Fruit fly (Drosophila melanogaster): ENCODE data around the gene CG31145.

CG31145 gene

DNA sequence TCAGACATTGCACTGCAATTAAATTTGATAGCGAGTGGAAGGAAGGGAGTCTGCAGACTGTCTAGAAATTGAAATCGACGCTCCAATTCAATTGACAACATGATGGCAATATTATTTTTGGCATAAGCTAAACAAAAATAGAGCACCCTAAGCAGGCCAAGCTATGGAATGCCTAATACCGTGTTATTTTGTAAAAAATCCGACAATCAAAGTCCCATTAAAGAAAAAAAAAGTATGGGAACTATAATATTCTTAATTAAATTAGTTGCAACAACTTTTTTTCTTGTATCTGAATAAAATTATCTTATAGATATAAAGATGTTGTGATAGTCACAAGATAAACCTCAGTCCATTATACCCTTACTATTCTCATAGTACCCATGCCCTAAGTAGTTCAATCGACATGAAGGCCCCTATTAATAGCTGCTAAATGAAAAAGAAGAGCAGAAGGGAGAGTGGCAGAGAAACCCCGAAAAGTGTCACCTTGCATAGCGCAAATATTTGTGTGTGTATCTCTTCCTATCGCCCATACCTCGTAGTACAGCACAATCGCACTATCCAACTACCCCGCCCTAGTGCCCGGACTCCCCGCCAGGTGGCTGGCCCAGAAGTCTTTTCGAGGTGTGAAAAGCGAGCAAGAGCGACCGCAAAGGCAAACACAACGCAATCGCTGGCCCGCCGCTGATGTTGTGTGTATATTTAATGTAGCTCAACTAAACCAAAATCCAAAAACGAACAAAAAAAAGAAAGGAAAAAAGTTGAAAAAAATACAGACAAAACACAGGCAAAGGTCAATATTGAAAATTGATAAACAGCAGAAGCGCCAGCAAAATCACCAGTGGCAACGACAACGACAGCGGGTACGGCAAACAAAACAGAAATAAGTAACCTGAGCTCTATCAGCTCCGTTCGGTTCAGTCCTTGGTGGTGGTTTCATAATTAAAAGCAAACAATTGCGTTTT is 11.8 kb downstream of the CG31145 start:
- no peak for TF ChIP-seq CG8478 (optimal IDR thresholded peaks at IDR 0.05)
- peak; percentile 79 to 80 for TF ChIP-seq CTCF (optimal IDR thresholded peaks at IDR 0.05)

DNA sequence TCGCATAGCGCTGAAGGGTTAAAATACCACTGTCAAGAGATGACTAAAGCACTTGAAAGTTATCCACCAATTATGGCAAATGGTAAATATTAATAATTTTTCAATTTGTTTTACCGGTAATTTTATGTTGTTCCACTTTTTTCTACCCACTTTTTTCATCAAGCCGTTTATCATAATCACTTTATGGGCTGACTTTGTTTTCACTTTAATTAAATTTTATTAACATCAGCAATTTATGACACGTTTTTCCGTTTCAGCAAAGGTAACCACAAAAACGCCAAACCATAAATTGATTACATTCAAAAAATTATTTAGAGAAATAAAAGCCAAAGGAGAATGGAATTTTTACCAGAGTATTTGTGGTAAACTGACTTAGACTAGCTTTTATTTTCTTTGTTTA is 14.0 kb downstream of the CG31145 start:
- TF ChIP-seq CTCF (optimal IDR thresholded peaks at IDR 0.05) (no peak), CG8478 (optimal IDR thresholded peaks at IDR 0.05) (no peak)

DNA sequence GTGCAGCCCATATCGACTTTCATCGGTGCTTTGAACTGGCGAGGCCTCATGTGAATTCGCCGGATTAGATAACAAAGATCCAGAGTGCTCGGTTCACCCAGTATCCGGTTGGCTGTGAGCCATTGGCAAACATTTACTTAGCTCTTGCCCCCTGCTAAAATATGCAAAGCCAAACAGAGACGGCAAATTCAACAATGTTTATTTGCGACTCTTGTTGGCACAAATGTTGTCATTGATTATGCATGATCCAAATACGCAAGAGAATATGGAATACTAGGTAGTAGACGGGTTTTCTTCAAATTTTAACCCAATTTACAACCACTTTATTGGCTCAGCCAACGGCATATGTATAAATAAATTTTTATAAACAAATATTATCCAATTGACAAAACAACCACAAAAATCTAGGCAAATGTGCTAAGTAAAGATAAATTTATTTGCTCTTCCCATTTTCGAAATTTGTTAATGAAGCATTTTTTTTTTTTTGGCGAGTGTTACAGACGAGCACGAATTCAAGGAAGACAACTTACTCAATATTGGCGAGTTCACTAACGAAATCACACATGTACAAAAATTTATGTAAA is 16.8 kb downstream of the CG31145 start:
- no peak for TF ChIP-seq CG8478 (optimal IDR thresholded peaks at IDR 0.05)
- no peak for TF ChIP-seq CTCF (optimal IDR thresholded peaks at IDR 0.05)

DNA sequence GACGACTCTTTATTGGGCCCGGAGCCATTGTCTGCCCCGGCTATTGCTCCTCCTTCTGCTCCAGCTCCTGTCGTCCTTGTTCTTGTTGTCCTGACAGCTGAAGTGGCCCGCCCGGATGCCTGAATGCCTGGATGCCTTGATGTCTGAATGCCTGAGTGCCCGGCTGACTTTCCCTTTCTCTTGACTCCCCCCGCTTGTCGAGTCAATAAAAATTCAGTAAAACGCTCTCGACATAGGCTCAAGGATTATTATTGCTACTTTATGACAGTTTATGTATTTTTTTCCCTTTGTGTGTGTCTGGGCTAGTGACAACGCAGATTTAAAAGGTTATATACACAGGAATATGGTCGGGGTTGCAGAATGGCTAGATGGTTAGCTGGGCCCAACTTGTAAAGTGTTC is 19.6 kb downstream of the CG31145 start:
- TF ChIP-seq CTCF (optimal IDR thresholded peaks at IDR 0.05) (no peak), CG8478 (optimal IDR thresholded peaks at IDR 0.05) (no peak)

DNA sequence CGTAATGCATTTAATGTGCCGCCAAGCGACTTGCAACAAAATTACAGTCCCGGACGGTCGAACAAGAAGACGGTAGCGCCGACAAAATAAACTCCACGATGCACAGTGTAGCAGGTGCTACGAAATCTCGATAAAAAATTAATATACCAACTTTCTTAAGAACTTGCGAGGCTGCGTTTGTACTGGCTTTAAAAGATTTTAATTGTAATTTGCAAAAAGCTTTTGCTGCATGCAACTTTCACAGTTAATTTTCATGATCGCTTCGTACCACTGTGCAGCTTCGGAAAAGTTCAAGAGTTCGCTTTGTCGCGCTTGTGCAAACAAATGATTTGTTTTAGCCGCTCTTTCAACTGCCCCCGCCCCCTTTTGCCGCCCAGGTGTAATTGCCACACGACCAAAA is 23.3 kb downstream of the CG31145 start:
- no peak for TF ChIP-seq CTCF (optimal IDR thresholded peaks at IDR 0.05)
- TF ChIP-seq CG8478 (optimal IDR thresholded peaks at IDR 0.05): no peak

DNA sequence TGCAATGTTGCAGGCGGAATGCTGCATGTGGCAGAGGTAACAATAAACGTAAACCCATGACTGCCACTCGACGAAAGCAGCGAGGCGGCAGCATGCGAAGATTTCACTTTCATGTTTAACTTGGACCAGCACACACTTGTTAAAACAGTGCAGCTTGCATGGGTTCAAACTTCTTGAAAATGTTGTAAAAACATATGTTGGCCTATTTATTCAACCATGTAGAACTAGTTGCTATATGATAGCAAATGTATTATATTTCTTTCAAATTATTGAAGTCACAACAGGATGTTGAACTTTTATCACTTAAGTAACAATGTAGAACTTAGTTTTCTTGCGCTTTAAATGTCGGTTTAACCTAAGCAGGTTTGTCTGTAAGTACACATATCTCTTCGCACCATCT is 26.6 kb downstream of the CG31145 start:
- TF ChIP-seq CG8478 (optimal IDR thresholded peaks at IDR 0.05): no peak
- no peak for TF ChIP-seq CTCF (optimal IDR thresholded peaks at IDR 0.05)

DNA sequence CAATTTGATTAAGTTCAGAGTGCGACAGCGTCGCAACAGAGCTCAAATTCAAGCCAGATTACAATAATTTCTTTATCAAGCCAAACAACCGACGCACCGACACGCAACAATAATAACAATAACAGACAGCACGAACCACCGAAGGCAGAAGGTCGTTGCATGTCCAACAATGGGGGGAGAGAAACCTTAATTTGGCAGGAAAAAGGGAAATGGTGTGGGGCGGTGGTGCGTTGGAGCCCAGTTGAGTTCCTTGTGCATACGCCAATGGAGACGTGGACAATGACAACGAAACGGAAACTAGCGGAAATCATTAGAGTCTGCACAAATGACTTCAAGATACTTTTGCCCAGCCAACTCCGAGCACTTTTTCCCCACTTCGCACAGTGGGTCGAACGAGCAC is 29.9 kb downstream of the CG31145 start:
- TF ChIP-seq CG8478 (optimal IDR thresholded peaks at IDR 0.05) (no peak), CTCF (optimal IDR thresholded peaks at IDR 0.05) (no peak)

DNA sequence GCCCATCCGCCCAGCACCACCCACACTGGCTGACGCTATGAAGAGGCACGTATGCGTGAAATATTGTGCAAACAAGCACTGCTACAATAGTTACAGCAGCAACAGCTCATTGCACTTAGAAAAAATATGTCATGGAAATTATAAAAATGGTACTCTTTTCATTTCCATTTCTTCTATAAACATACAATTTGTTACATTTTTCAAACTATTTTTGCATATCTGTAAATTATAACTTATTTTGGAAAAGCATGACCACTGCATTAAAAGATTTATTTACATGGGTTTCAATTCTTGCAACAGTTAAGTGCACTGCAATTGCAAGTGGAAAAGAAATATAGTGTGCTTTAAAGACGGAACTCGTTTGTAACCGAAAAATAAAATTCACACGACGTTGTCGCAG is 31.1 kb downstream of the CG31145 start:
- TF ChIP-seq CTCF (optimal IDR thresholded peaks at IDR 0.05): no peak
- TF ChIP-seq CG8478 (optimal IDR thresholded peaks at IDR 0.05): no peak

DNA sequence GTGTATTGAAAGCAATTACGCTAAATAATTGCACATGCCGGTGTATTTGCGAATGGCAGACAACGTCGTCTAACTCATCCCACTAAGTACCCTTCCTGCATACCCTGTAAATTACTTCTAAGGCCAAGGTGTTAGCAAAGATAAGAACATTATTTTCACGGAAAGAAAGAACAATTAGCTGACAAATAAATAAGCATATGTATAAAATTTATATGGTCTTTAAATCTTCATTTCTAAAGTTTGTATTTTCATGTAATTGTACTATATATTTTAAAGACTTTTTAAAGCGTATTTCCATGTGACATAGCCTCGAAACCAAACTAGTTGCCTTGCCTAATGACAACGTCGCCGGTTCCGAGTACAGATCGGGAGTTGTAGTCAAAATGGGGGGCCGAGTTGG is 32.2 kb downstream of the CG31145 start:
- TF ChIP-seq CTCF (optimal IDR thresholded peaks at IDR 0.05) (no peak), CG8478 (optimal IDR thresholded peaks at IDR 0.05) (no peak)

DNA sequence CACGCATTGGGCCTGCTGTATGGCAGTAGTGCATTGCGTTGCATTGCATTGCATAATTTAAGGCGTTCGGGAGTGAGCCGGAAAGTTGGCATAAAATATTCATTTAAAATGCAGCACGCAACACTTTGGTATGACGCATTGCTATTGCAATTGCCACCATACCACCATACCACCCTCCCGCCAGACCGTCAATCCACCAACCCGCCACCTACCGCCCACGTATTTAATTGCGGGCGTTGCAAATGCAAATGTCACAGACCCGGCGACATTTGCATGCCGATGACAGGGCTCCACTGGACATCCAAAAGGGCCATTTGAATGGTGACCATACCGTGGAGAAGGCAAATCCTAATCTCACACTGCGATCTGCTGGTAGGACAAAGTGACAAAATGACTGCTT is 34.7 kb downstream of the CG31145 start:
- TF ChIP-seq CG8478 (optimal IDR thresholded peaks at IDR 0.05): no peak
- TF ChIP-seq CTCF (optimal IDR thresholded peaks at IDR 0.05): peak; percentile 40 to 56

DNA sequence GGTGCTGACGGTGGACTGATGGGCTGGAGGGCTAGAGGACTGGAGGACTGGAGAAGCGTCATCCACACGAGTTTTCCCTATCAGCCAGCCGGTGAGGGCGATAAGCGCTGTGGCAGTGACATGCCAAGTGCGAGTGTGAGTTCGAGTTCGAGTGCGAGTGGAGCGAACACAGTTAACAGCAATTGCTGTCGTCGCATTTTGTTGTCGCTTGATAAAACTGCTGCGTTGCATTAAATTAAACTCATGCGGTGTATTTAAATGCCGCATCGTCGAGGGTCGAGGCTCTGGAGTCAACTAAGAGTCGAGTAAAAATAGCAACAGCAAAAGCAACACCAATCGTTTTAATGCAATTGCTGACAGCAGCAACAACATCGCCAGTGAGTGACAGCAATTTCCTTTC is 39.9 kb downstream of the CG31145 start:
- no peak for TF ChIP-seq CTCF (optimal IDR thresholded peaks at IDR 0.05)
- no peak for TF ChIP-seq CG8478 (optimal IDR thresholded peaks at IDR 0.05)

DNA sequence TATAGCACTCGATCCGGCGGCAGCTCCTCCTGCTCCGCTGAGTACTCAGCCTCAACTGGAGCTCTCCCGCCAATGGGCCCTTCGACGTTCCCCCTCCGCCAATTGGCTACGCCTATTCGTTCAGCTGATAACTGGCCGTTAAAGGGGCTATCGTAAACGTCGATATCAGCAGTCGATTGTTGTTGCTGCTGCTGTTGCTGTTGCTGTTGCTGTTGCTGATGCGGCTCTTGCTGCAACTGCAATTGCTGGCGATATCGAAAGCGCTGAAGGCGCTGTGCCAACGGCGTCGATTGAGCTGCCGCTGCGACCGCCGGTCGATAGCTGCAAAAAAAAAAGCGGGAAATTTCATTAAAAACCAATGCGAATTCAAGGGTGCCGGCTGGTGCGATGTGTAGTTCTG is 42.3 kb downstream of the CG31145 start:
- TF ChIP-seq CG8478 (optimal IDR thresholded peaks at IDR 0.05): no peak
- TF ChIP-seq CTCF (optimal IDR thresholded peaks at IDR 0.05): no peak

DNA sequence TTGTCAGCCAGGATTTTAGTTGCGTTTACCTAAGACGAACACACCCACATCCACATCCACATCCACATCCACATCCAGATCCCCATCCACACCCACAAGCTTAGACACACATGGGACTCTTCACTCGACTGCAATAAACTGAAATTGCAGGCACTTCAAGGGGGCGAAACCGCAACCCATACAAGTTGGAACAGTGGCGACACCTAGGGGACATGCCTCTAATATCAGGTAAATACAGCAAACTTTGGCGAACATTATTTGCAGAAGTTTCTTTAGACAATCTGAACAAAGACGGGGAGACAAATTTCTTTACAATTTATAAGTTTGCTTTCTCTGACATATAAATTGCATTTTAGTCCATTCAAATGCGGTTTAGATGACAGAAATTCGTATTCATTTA is 46.5 kb downstream of the CG31145 start:
- TF ChIP-seq CG8478 (optimal IDR thresholded peaks at IDR 0.05) (no peak), CTCF (optimal IDR thresholded peaks at IDR 0.05) (peak; percentile 51 to 52)

DNA sequence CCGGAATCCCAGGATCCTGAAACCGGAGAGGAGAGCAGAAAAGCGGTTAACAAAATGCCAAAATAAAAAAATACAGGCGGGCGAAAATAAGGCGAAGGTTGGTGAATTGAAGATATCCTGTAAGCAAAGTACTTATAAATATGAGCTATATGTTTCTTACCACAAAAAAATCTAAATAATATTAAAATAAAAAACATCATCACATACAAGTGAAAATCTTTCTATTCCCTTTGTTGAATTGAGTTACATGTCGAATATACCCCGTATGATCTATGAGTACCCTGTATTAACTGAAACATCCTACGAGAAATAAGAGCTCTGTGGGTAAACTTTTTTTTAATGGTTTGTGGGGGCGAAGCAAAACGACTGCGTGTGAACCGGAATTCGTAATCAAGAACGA is 57.3 kb downstream of the CG31145 start:
- TF ChIP-seq CTCF (optimal IDR thresholded peaks at IDR 0.05) (no peak), CG8478 (optimal IDR thresholded peaks at IDR 0.05) (no peak)

DNA sequence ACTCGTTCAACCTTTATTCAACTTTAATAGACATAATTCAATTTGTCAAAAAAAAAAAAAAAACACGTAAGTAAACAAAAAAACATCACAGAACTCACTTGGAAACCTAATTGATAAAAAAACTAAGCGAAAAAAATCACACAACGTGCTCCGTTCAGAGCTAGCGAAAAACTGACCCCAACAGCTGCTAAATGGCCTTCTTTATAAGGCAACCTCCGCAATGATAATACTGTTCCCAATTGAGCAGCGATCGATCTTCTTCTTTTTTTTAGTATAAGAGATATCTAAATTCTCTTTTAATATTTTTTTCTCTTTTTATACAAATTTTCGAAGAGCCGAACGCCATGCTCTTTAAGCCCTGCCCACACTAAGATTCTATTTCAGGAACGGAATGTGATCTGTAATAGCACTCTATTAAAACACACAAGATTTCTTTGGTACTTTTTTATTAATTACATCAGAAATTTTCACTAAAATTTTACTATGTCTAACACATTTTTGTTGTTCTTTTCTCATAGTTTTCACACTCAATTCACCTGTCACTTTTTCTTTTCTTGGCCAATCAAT is 64.1 kb downstream of the CG31145 start, which contains the start of gene CG10184:
TSS of gene CG10184 (minus strand) at position 181 of the 567 bp plus-strand sequence.
- TF ChIP-seq CG8478 (optimal IDR thresholded peaks at IDR 0.05): no peak
- no peak for TF ChIP-seq CTCF (optimal IDR thresholded peaks at IDR 0.05)

DNA sequence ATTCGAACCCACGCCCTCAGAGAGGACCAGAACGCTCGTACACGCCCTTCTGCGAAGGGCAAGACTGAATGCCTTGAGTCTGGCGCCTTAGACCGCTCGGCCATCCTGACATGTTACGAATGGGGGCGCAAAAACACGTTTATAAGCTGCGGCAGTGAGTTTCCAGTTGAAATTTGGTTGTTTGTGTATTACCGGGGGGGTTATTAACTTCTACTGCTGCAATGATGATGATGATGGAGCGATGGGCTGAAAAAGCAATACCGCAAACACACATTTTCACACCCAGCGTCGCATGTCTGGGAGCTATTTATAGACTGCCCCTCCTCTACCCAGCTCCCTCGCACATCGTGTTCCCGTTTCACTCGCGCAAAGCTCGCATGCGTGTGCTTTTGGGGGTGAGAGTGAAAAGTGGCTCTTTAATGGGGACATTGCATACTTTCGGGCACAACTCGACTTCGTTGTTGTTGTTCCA is 68.1 kb downstream of the CG31145 start:
- TF ChIP-seq CTCF (optimal IDR thresholded peaks at IDR 0.05) (no peak), CG8478 (optimal IDR thresholded peaks at IDR 0.05) (no peak)
